Worm (Caenorhabditis elegans) whole organism, young adult: ENCODE results near the gene C01G10.5.
"Not testable (repeated sequence)": the region's sequence is repeated elsewhere in the genome, so short reads cannot be mapped to it uniquely, and the experiment has no call there.

Experiments used
- Y53G8AR.9 ChIP-seq: fragments of 200-800 bp; sonication (Bioruptor generic); conservative IDR thresholded peaks from 2 replicates; pipeline ENCODE4 v1.3.6; 2022; ENCODE audit warnings: missing genetic modification reagents, missing genetic modification characterization, missing compliant biosample characterization
- ama-1 ChIP-seq, 3 experiments: fragments of 150-350 bp in 1 of 3; sonication (generic microtip) in 2 of 3; optimal IDR thresholded peaks; 2 replicates each; lab custom pipeline; 2014 to 2018; ENCODE audit warnings: missing biosample characterization in 2 of 3, missing genetic modification characterization in 2 of 3, missing genetic modification reagents in 2 of 3
- aptf-2 ChIP-seq: fragments of 200-800 bp; sonication (Bioruptor generic); conservative IDR thresholded peaks from 2 replicates; pipeline ENCODE4 v1.3.6; 2022; ENCODE audit warnings: missing genetic modification reagents, missing genetic modification characterization, missing compliant biosample characterization
- ccch-3 ChIP-seq: fragments of 200-800 bp; sonication (Bioruptor generic); optimal IDR thresholded peaks from 2 replicates; lab custom pipeline; 2018; ENCODE audit warnings: mild to moderate bottlenecking, missing genetic modification characterization, missing compliant biosample characterization
- dpl-1 ChIP-seq: fragments of 150-350 bp; optimal IDR thresholded peaks from 2 replicates; lab custom pipeline; 2014; ENCODE audit warnings: missing biosample characterization, missing genetic modification reagents, missing genetic modification characterization
- egl-18 ChIP-seq: fragments of 200-800 bp; sonication (Bioruptor generic); IDR thresholded peaks from 2 replicates; pipeline ENCODE4 v1.3.6; 2022; ENCODE audit warnings: missing genetic modification reagents, missing genetic modification characterization, missing compliant biosample characterization
- ekl-4 ChIP-seq: fragments of 200-800 bp; sonication (Bioruptor generic); IDR thresholded peaks from 2 replicates; pipeline ENCODE4 v1.3.6; 2022; ENCODE audit warnings: missing genetic modification reagents, missing genetic modification characterization, missing compliant biosample characterization
- ets-4 ChIP-seq: fragments of 200-800 bp; sonication (Bioruptor generic); optimal IDR thresholded peaks from 2 replicates; lab custom pipeline; 2018; ENCODE audit warnings: mild to moderate bottlenecking, missing genetic modification characterization, missing compliant biosample characterization
- lin-35 ChIP-seq, 3 experiments: fragments of 150-350 bp in 2 of 3; sonication (generic microtip) in 1 of 3; optimal IDR thresholded peaks; 2 replicates each; lab custom pipeline; 2014 to 2018; ENCODE audit warnings: missing biosample characterization in 3 of 3, missing genetic modification characterization in 3 of 3, missing genetic modification reagents in 3 of 3
- nhr-120 ChIP-seq: fragments of 200-800 bp; sonication (Bioruptor generic); IDR thresholded peaks from 2 replicates; pipeline ENCODE4 v1.3.6; 2022; ENCODE audit warnings: missing genetic modification characterization, missing compliant biosample characterization
- snpc-4 ChIP-seq, 5 experiments: fragments of 150-350 bp in 1 of 5; sonication (generic microtip) in 4 of 5; optimal IDR thresholded peaks; 2 replicates each; lab custom pipeline; 2014 to 2018; ENCODE audit warnings: missing genetic modification characterization in 5 of 5, missing biosample characterization in 3 of 5, antibody characterized with exemption in 2 of 5, mild to moderate bottlenecking in 2 of 5, missing compliant biosample characterization in 2 of 5, missing genotype in 2 of 5, moderate library complexity in 2 of 5, missing genetic modification reagents in 1 of 5
- unc-62 ChIP-seq: fragments of 150-350 bp; optimal IDR thresholded peaks from 2 replicates; lab custom pipeline; 2014; ENCODE audit warnings: missing biosample characterization, missing genetic modification reagents, missing genetic modification characterization

DNA sequence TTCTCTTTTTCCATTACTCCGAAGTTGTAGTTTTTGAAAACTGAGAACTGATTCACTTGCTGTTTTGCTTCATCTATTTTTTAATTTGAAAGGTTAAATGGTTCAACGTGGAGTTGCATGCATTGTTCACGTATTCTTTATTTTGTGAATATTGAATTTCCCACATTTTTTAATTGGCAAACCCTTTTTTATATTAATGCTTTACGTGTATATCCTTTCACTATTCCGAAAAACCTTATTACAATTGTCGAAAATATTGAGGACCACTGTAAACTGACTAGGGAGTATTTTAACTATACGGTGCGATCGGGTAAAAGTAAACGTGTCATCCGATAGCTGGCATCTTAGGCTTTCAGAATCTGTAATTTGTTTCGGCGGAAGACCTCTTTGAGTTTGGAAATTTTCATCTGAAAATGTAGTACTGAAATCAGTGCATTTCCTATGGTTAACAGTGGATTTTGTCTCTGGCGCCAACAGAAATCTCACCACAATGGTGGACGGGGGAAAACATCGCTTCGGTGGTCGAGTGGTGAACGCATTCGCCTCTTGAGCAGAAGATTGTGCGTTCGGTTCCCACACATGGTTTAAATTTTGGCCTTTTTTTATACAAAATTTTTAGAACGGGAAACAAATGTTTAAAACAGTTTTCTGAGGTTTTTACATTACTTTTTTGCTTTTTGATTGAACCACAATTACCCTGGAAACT, 16.7 kb upstream of the C01G10.5 start, which contains the start of gene C01G10.14:
- TF ChIP-seq ekl-4 (GFP tag; lab: Robert Waterston, UW); ccch-3 (GFP tag; lab: Kevin White, UChicago); ama-1 (optimal IDR thresholded peaks at IDR 0.05; lab: Kevin White, UChicago); ama-1 (GFP tag; optimal IDR thresholded peaks at IDR 0.05; lab: Kevin White, UChicago); aptf-2 (GFP tag; lab: Robert Waterston, UW); nhr-120 (GFP tag; lab: Robert Waterston, UW); lin-35 (GFP tag; optimal IDR thresholded peaks at IDR 0.05; lab: Kevin White, UChicago); Y53G8AR.9 (GFP tag; lab: Robert Waterston, UW); egl-18 (GFP tag; lab: Robert Waterston, UW); unc-62 (GFP tag; lab: Kevin White, UChicago); dpl-1 (GFP tag; lab: Kevin White, UChicago); snpc-4 (GFP tag; optimal IDR thresholded peaks at IDR 0.05; lab: Kevin White, UChicago); snpc-4 (tag; optimal IDR thresholded peaks at IDR 0.05; lab: Kevin White, UChicago); ets-4 (GFP tag; lab: Kevin White, UChicago): not testable (repeated sequence)
